Worm (Caenorhabditis elegans) whole organism, midembryonic: ENCODE results near the gene ubc-17.

Experiments used
- T22C8.4 ChIP-seq: fragments of 200-800 bp; sonication (Bioruptor generic); IDR thresholded peaks from 2 replicates; pipeline ENCODE4 v1.3.6; 2022; ENCODE audit warnings: missing genetic modification characterization, missing compliant biosample characterization
- cog-1 ChIP-seq: sonication (generic microtip); optimal IDR thresholded peaks from 2 replicates; lab custom pipeline; 2016; ENCODE audit warnings: missing genetic modification characterization, missing compliant biosample characterization
- flt-1 ChIP-seq: fragments of 200-800 bp; sonication (Bioruptor generic); IDR thresholded peaks from 2 replicates; pipeline ENCODE4 v1.3.6; 2022; ENCODE audit warnings: missing genetic modification characterization, missing compliant biosample characterization
- klf-2 ChIP-seq: fragments of 200-800 bp; sonication (Bioruptor generic); conservative IDR thresholded peaks from 2 replicates; pipeline ENCODE4 v1.3.6; 2022; ENCODE audit warnings: missing genetic modification reagents, missing genetic modification characterization, missing compliant biosample characterization
- med-1 ChIP-seq: sonication (generic microtip); optimal IDR thresholded peaks from 2 replicates; lab custom pipeline; 2017; ENCODE audit warnings: missing genetic modification characterization, mild to moderate bottlenecking, missing compliant biosample characterization, antibody characterized with exemption, missing genetic modification reagents; ENCODE audit not compliant: insufficient read depth
- ref-1 ChIP-seq: fragments of 200-800 bp; sonication (Bioruptor generic); conservative IDR thresholded peaks from 2 replicates; pipeline ENCODE4 v1.3.6; 2022; ENCODE audit warnings: missing genetic modification reagents, missing genetic modification characterization, missing compliant biosample characterization
- tab-1 ChIP-seq: fragments of 200-800 bp; sonication (Bioruptor generic); IDR thresholded peaks from 2 replicates; pipeline ENCODE4 v1.3.6; 2022; ENCODE audit warnings: missing genetic modification characterization, missing compliant biosample characterization
- ztf-23 ChIP-seq: fragments of 200-800 bp; sonication (Bioruptor generic); IDR thresholded peaks from 2 replicates; pipeline ENCODE4 v1.3.6; 2022; ENCODE audit warnings: missing genetic modification reagents, missing genetic modification characterization, missing compliant biosample characterization
- ztf-29 ChIP-seq: fragments of 200-800 bp; sonication (Bioruptor generic); IDR thresholded peaks from 2 replicates; pipeline ENCODE4 v1.3.6; 2022; ENCODE audit warnings: missing genetic modification reagents, missing genetic modification characterization, missing compliant biosample characterization

ubc-17 gene

DNA sequence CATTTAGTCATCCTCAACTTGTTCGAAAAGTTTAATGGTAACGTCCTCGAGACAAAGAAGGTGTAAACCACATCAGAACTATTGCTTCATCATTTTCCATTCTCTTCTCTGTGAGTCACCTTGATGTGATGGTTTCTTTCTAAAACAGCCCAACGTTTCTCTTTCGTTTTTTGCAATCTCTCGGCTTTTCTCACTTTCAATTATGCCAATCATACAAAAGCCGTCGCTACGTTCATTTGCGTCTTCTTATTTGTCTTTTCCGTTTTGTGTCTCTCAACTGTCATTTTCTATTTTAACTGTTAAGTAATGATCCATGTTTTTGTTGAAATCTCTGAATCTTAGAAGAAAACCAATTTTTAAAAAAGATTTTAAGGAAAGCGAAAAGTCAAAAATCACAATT is 7.0 kb downstream of the ubc-17 start, which contains the start of gene B0403.5:
Gene B0403.5 (plus strand): TSS at position 368 of the 400 bp plus-strand sequence.
- TF ChIP-seq ztf-23: no peak
- TF ChIP-seq ref-1 (GFP tag; lab: Robert Waterston, UW): no peak
- TF ChIP-seq flt-1 (GFP tag; lab: Robert Waterston, UW): no peak
- no peak for TF ChIP-seq tab-1 (GFP tag; lab: Robert Waterston, UW)
- no peak for TF ChIP-seq med-1 (GFP tag; lab: Kevin White, UChicago)
- no peak for TF ChIP-seq klf-2 (GFP tag; lab: Robert Waterston, UW)
- TF ChIP-seq ztf-29 (GFP tag; lab: Robert Waterston, UW): no peak
- no peak for TF ChIP-seq cog-1

DNA sequence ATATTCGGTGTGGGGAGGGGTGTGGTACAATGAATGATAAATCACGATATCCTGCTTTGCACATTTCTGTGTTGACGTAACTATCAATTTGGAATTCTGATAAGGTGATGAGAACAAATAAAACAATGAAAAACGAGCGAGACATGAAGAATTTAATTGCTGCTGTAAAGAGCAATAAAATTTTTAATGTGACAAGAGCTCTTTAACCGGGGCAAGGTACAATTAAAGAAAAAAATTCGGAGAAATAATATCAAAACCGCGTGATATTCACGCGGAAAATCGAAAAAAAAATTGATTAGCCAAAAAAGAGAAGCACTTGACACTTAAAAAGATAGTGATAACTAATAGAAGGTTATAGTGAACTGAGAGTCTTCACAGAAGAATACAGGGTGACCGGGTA is 10.9 kb downstream of the ubc-17 start:
- TF ChIP-seq tab-1 (GFP tag; lab: Robert Waterston, UW) (no peak), cog-1 (no peak)

DNA sequence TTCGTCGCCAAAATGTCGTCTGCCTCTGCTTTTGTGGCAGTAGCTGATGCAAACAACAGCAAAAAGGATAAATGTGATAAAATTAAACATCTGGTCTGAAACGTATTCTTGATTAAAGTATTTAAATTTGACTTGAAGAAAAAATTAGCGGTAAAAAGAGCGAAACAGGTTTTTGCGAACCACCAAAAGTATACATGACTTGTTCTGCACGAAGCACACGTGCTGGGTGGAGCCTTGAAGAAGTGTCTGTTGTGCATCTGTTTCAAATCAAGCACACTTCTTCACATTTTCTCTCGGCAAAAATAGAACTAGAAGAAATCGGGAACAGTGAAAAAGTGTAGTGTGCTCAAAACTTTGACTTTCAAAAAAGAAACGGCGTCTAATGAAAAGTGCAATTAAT is 12.8 kb downstream of the ubc-17 start, which contains the start of gene B0403.3:
Gene B0403.3 (minus strand): TSS at position 101 of the 400 bp plus-strand sequence.
- TF ChIP-seq T22C8.4 (GFP tag; lab: Robert Waterston, UW) (no peak), klf-2 (GFP tag; lab: Robert Waterston, UW) (no peak), tab-1 (GFP tag; lab: Robert Waterston, UW) (no peak), cog-1 (no peak), ztf-29 (GFP tag; lab: Robert Waterston, UW) (no peak)

DNA sequence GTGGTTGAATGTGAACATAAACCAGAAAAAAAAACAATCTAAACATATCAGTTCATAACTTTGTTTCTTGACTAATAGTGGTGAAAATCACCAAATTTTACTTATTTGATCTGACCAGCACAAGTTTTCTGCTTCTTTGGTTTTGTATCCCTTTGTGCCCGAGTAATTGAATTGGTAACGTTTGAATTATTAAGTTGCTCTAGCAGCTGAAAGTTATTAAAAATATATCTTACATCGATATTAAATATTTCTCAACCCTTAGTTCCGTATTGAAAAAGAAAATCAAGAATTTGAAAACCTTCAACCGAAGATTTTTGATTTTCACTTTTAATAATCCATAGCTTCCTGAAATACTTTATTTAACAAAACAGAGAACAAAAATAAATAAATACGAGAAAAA is 15.6 kb downstream of the ubc-17 start:
- TF ChIP-seq tab-1 (GFP tag; lab: Robert Waterston, UW) (no peak), klf-2 (GFP tag; lab: Robert Waterston, UW) (no peak), ztf-29 (GFP tag; lab: Robert Waterston, UW) (no peak), flt-1 (GFP tag; lab: Robert Waterston, UW) (no peak), ref-1 (GFP tag; lab: Robert Waterston, UW) (no peak)

DNA sequence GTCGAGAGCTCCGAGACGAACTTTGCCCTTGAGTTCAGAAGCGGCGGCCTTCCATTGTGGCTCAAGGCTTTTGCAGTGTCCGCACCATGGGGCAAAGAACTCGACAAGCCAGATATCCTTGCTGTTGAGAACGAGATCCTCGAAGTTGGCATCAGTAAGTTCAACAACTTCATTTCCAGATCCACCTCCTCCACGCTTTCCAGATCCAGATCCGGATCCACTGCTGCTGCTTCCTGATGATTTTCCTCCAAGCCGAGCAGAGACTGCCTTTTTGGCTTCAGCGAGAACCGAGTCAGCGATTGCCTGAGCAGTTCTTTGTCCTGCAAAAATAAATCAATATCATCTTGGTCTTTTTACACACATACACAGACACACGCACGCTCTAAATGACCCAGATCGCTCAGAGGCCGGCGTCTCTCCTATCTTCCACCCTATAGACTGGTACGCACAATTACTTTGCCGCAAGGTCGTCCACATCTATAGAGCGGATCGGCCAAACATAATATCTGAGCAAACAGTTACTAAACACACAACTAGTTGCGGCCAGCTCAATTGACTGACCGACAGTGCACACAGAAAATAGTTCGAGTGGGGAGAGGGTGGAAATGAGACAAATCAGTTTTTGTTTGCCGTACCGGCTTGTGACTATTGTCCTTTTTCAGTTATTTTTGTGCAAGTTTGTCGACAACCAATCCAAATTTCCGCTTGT is 17.0 kb downstream of the ubc-17 start:
- TF ChIP-seq flt-1 (GFP tag; lab: Robert Waterston, UW) (0 out of 2 replicates have a peak, but pooled peaks have one; percentile 10), klf-2 (GFP tag; lab: Robert Waterston, UW) (no peak), med-1 (GFP tag; lab: Kevin White, UChicago) (no peak), ztf-29 (GFP tag; lab: Robert Waterston, UW) (no peak), cog-1 (no peak)

DNA sequence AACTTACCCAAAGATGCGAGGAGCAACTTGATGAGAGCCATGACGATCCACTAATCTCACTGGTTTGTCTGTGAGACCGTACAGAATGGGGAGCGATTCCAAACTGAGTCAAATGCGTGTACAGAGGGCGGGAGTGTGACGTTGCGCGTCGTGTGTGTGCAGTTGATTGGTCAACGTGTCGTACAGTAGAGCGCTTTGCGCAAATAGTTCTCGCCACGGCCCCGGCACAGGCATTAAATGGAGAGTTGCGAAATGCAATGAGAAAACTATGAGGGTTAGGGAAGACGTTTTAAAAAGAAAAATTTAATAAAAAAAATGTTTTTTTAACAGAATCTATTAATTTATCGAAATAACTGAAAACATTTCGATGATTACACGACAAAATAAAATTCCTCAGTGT is 18.0 kb downstream of the ubc-17 start, which contains the start of gene pdi-6:
Gene pdi-6 (minus strand): TSS at position 164 of the 400 bp plus-strand sequence.
- TF ChIP-seq ztf-29 (GFP tag; lab: Robert Waterston, UW) (no peak), ztf-23 (peak; percentile 77), cog-1 (peak; percentile 54), T22C8.4 (GFP tag; lab: Robert Waterston, UW) (no peak), flt-1 (GFP tag; lab: Robert Waterston, UW) (peak; percentile 60), tab-1 (GFP tag; lab: Robert Waterston, UW) (no peak), med-1 (GFP tag; lab: Kevin White, UChicago) (no peak), klf-2 (GFP tag; lab: Robert Waterston, UW) (peak; percentile 54; the same call in 1 of the 2 replicates), ref-1 (GFP tag; lab: Robert Waterston, UW) (no peak)

DNA sequence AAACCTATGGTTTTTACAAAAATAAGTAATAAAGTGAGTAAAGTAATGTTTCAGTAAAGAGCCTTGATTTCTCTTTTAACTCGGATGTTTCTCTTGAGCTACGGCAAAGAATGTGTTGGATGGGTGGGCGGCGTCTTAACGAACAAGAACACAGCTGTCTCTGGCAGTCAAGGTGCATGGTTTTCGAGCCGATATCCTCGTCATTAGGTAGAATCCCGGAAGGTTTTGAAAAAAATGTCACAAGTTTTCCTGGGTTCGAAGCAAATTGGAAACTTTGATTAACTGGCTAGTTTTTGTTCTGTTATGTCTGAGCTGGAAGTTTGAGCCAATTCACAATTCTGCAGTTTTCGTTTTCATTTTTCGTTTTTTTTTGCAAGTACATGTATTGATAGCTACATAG is 24.9 kb downstream of the ubc-17 start, which contains the start of gene B0403.6:
Gene B0403.6 (minus strand): TSS at position 101 of the 400 bp plus-strand sequence.
- TF ChIP-seq ref-1 (GFP tag; lab: Robert Waterston, UW) (no peak), med-1 (GFP tag; lab: Kevin White, UChicago) (no peak), tab-1 (GFP tag; lab: Robert Waterston, UW) (no peak), ztf-23 (no peak), T22C8.4 (GFP tag; lab: Robert Waterston, UW) (no peak), klf-2 (GFP tag; lab: Robert Waterston, UW) (no peak), ztf-29 (GFP tag; lab: Robert Waterston, UW) (no peak), flt-1 (GFP tag; lab: Robert Waterston, UW) (no peak), cog-1 (no peak)

DNA sequence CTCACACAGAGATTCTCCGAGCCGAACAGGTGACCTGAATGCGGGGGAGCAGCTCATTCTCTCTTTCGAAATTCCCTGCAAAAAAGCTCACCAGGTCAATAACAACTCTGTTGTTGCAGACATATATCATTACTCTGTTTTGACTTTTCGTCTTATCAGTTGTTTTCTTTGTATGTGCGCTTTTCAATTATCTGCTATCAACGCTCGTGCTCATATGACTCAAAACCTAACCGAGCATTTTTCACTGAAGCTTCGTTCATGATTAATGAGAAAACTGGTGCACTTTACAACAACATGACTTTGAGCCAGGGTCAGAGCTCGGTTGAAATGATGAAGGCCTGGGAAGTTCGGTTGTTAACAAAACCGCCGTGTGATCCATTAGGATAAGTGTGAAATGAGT is 26.1 kb downstream of the ubc-17 start:
- no peak for TF ChIP-seq cog-1
- TF ChIP-seq ztf-23: no peak
- no peak for TF ChIP-seq ztf-29 (GFP tag; lab: Robert Waterston, UW)
- no peak for TF ChIP-seq tab-1 (GFP tag; lab: Robert Waterston, UW)
- TF ChIP-seq T22C8.4 (GFP tag; lab: Robert Waterston, UW): no peak
- TF ChIP-seq klf-2 (GFP tag; lab: Robert Waterston, UW): no peak
- TF ChIP-seq flt-1 (GFP tag; lab: Robert Waterston, UW): no peak
- no peak for TF ChIP-seq med-1 (GFP tag; lab: Kevin White, UChicago)
- TF ChIP-seq ref-1 (GFP tag; lab: Robert Waterston, UW): no peak

DNA sequence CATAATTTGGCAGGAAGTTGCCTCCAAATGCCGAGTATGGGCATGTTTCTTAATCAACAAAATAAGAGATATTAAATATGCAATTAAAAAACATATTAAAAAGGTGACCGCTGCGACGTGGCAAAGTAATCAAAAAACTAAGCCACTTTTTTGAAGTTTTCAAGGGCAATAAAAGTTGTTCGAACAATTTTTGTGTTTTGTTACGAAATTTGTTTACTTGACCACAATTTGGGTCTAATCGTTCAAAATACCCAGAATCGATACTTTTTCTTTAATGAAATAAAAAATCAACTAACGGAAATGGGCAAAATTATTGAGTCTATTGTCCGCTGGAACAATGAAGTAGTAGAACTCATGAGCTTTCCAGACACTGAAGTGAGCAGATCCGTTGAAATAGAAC is 34.7 kb downstream of the ubc-17 start, which contains the start of gene Y1B5A.1:
Gene Y1B5A.1 (plus strand): TSS at position 301 of the 400 bp plus-strand sequence.
- no peak for TF ChIP-seq T22C8.4 (GFP tag; lab: Robert Waterston, UW)

DNA sequence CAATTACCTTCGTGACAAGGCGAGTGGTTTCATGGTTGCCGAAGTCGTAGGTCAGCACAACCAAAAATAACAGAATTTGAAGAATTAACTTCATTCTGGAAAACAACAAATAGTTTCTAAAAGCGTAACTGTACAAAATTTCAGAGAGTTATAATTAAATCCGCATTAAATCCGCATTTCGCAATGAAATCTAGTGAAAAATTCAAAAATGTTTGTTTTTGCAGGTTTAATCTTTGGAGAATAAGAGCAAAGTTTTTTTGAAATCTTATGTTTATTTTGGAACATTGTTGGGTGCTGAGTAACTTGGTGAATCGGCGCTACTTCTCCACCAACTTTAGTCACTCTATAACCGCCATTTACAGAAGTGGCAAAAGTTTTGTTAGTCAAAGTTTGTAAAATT is 35.5 kb downstream of the ubc-17 start, which contains the start of gene C36B7.4:
Gene C36B7.4 (minus strand): TSS at position 101 of the 400 bp plus-strand sequence.
- TF ChIP-seq tab-1 (GFP tag; lab: Robert Waterston, UW): no peak
- TF ChIP-seq cog-1: no peak
- TF ChIP-seq T22C8.4 (GFP tag; lab: Robert Waterston, UW): no peak
- no peak for TF ChIP-seq ztf-23
- no peak for TF ChIP-seq klf-2 (GFP tag; lab: Robert Waterston, UW)
- TF ChIP-seq ztf-29 (GFP tag; lab: Robert Waterston, UW): no peak
- no peak for TF ChIP-seq flt-1 (GFP tag; lab: Robert Waterston, UW)
- no peak for TF ChIP-seq ref-1 (GFP tag; lab: Robert Waterston, UW)
